Worm (Caenorhabditis elegans): ENCODE data around the gene C15B12.8.

Gene C15B12.8

ce11 chrX:6458001-6458400 lies 16.1 kb upstream of the C15B12.8 start:
- no peak for TF ChIP-seq hmg-1.2 (GFP tag; IDR thresholded peaks at IDR 0.05)

DNA sequence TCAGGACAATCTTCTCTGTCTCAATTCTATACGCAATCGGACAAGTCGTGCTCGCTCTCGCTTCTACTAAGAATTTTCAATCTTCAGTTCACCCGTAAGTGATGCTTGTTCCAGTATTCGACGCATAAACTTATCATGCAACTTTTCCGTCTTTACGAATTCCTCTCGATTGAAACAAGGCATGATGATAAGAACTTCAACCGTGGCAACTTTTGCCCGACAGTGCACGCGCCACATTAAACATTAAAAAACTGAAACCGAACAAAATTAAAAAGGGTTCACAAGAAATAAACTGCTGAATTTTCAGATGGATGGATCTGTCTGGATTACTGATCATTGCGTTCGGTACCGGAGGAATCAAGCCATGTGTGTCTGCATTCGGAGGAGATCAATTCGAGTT lies 15.6 kb upstream of the C15B12.8 start:
- TF ChIP-seq nhr-80 (tag; optimal IDR thresholded peaks at IDR 0.05): peak; percentile 54
- no peak for TF ChIP-seq lin-26 (GFP tag; IDR thresholded peaks at IDR 0.05)
- no peak for TF ChIP-seq ztf-28 (GFP tag; IDR thresholded peaks at IDR 0.05)
- no peak for TF ChIP-seq repo-1 (tag; optimal IDR thresholded peaks at IDR 0.05)
- no peak for TF ChIP-seq egl-18 (GFP tag; IDR thresholded peaks at IDR 0.05)
- no peak for TF ChIP-seq Y67H2A.10 (GFP tag; conservative IDR thresholded peaks at IDR 0.05)
- no peak for TF ChIP-seq attf-3 (GFP tag; conservative IDR thresholded peaks at IDR 0.05)
- no peak for TF ChIP-seq akir-1 (GFP tag; optimal IDR thresholded peaks at IDR 0.05)

DNA sequence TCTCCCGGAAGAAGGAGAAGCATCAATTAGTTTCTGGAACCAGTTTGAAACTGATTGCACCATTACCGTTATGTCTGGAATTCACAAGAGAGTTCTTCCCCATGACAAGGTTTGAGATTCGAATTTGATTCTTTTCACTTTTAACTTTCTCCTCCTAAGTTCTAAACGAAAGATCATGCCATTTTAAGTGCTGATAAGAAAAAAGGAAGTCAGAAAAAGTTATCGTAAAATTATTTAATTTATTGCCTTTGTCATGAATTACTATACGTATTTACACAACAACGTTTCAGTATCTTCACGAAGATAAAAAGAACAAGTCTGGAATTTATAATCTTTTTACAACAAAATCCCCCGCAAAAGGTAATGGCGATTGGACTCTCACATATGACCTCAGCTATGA lies 13.9 kb upstream of the C15B12.8 start:
- TF ChIP-seq madf-3 (GFP tag; IDR thresholded peaks at IDR 0.05): no peak
- TF ChIP-seq nhr-80 (tag; optimal IDR thresholded peaks at IDR 0.05): peak; percentile 37

- TF ChIP-seq F39B2.1 (GFP tag; IDR thresholded peaks at IDR 0.05): no peak
- no peak for TF ChIP-seq ceh-27 (GFP tag; optimal IDR thresholded peaks at IDR 0.05)
These were observed 12.3 kb upstream of the C15B12.8 start, which contains the start of gene K04E7.1 for ce11 chrX:6461729-6462128. Gene K04E7.1 (plus strand): TSS chrX:6462029.

DNA sequence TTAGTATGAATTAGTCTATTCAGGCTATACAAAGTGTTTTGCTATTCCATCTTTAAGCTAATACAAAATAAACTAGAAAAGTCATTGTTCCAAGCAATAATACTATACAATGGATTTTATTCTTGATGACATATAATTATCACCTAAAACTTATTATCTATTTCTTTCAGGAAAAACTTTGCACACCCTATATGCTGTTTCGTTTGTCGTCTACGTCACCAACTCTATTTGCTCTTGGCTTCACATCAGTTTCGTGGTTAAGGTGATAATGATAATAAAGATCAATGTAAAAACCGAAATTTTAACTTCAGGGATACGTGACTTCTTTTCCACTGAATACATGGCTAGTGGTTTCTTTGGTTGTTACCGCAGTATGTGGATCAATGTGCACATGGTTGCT lies 11.6 kb upstream of the C15B12.8 start:
- TF ChIP-seq F10E7.11 (tag; optimal IDR thresholded peaks at IDR 0.05): no peak
- no peak for TF ChIP-seq unc-130 (GFP tag; optimal IDR thresholded peaks at IDR 0.05)
- TF ChIP-seq K12H6.12 (tag; optimal IDR thresholded peaks at IDR 0.05): no peak
- TF ChIP-seq lin-35 (GFP tag; optimal IDR thresholded peaks at IDR 0.05): no peak
- TF ChIP-seq B0336.3 (GFP tag; IDR thresholded peaks at IDR 0.05): no peak

DNA sequence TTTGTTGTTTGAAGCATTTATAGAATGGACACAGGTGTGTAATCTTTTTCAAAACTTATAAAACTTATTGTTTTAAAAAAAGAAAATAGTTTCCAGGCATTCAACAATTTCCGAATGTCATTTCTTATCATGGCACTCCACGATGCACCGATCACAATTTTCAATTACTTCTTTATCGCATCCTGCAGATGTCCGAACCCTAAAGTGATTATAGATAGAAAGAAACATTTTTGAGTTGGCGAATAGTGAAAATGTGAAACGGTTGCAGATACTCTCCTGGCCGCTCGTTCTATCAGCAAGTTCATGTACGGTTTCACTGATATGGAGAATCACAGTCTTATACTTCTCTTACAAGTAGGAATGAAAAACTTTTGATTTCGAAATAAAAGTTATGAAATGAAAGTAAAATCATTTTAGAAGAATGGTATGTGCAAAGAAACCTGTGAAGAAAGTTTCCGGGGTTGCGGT lies 11.0 kb upstream of the C15B12.8 start, which contains the start of gene C15B12.2:
Gene C15B12.2 (plus strand): TSS at position 418 of the 468 bp plus-strand sequence.
- TF ChIP-seq nhr-80 (tag; optimal IDR thresholded peaks at IDR 0.05) (peak; percentile 78), chd-7 (tag; optimal IDR thresholded peaks at IDR 0.05) (no peak)

DNA sequence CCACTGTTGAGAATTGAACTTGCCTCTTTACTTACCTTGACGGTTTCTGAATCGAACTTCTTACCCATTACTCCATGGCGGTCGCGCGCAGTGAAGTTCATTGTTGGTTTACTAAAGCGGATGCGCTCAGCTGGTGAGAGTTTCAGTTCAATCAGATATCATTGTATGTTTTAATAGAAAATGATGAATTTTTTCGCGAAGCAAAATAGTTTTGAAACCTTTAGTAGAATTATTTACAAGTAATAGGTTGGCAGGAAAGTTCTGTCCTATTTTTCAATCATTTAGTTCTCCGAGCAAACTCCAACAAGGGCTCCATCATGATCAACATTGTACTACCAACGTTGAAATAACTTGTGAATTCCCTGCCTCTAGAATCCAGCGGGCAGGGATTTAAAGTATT lies 6.6 kb upstream of the C15B12.8 start, which contains the start of gene C15B12.3:
Gene C15B12.3 (minus strand): TSS at position 101 of the 400 bp plus-strand sequence.
- TF ChIP-seq athp-1 (tag; optimal IDR thresholded peaks at IDR 0.05): no peak
- TF ChIP-seq tbp1 (GFP tag; optimal IDR thresholded peaks at IDR 0.05): peak; percentile 38
- TF ChIP-seq chd-7 (tag; optimal IDR thresholded peaks at IDR 0.05): no peak
- TF ChIP-seq rpc-1 (optimal IDR thresholded peaks at IDR 0.05): no peak
- peak; percentile 57 for TF ChIP-seq rpc-1 (tag; optimal IDR thresholded peaks at IDR 0.05)
- peak; percentile 6 for TF ChIP-seq B0261.1 (tag; optimal IDR thresholded peaks at IDR 0.05)
- no peak for TF ChIP-seq hrde-1 (tag; optimal IDR thresholded peaks at IDR 0.05; ENCODE audit: borderline replicate concordance)
- no peak for TF ChIP-seq pbrm-1 (GFP tag; IDR thresholded peaks at IDR 0.05)

DNA sequence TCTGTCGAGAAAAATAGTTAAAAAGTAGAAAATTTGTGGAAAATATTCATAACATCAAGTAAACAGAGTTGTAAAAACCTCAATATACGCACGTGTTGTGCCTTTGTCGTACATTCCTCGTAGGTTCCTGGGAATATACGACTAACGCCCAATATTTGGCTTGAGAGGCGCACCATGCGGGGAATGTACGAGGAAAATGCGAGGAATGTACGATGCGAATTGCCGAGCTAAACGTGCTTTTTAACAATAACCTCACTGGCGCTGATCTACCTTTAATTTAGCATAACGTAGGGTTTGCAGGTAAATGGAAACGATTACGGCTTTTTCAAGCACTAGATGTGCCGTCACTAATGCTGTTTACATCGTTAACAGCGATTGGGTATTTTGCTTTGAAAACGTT lies 5.6 kb upstream of the C15B12.8 start, which contains the start of gene C15B12.9:
Gene C15B12.9 (plus strand): TSS at position 301 of the 400 bp plus-strand sequence.
- TF ChIP-seq sea-2 (GFP tag; IDR thresholded peaks at IDR 0.05) (no peak), attf-6 (GFP tag; IDR thresholded peaks at IDR 0.05) (no peak), zim-3 (tag; optimal IDR thresholded peaks at IDR 0.05) (no peak), lin-26 (GFP tag; IDR thresholded peaks at IDR 0.05) (no peak), F57A8.1 (GFP tag; optimal IDR thresholded peaks at IDR 0.05) (no peak), F52B5.7 (tag; optimal IDR thresholded peaks at IDR 0.05) (no peak), him-1 (tag; optimal IDR thresholded peaks at IDR 0.05) (no peak), let-607 (tag; optimal IDR thresholded peaks at IDR 0.05) (no peak), ama-1 (optimal IDR thresholded peaks at IDR 0.05) (no peak), ama-1 (GFP tag; optimal IDR thresholded peaks at IDR 0.05) (no peak), madf-8 (GFP tag; conservative IDR thresholded peaks at IDR 0.05) (no peak), repo-1 (tag; optimal IDR thresholded peaks at IDR 0.05) (no peak), Y53F4B.3 (GFP tag; IDR thresholded peaks at IDR 0.05) (no peak), tbx-9 (tag; optimal IDR thresholded peaks at IDR 0.05; ENCODE audit: borderline replicate concordance) (no peak), hmg-20 (GFP tag; IDR thresholded peaks at IDR 0.05) (no peak)

Data from whole organism, young adult.